Fruit fly (Drosophila melanogaster): ENCODE data around the gene CG11570.

dm6 chr3L:11966104-11966503 is 8.5 kb upstream of the CG11570 start, which contains the start of gene prc:
- TF ChIP-seq Dbx (GFP tag; IDR thresholded peaks at IDR 0.05) (no peak), Dll (GFP tag; IDR thresholded peaks at IDR 0.05; ENCODE audit: partially characterized antibody) (no peak), CG13775 (GFP tag; optimal IDR thresholded peaks at IDR 0.05) (no peak), sc (optimal IDR thresholded peaks at IDR 0.05) (no peak), sc (GFP tag; optimal IDR thresholded peaks at IDR 0.05) (no peak), Eip74EF (GFP tag; optimal IDR thresholded peaks at IDR 0.05) (no peak), CG12236 (GFP tag; optimal IDR thresholded peaks at IDR 0.05) (no peak), CG6813 (GFP tag; optimal IDR thresholded peaks at IDR 0.05) (no peak), grn (GFP tag; optimal IDR thresholded peaks at IDR 0.05) (no peak), cad (GFP tag; optimal IDR thresholded peaks at IDR 0.05) (no peak), CG12659 (GFP tag; optimal IDR thresholded peaks at IDR 0.05) (no peak), Dip3 (GFP tag; optimal IDR thresholded peaks at IDR 0.05) (no peak), fd3F (GFP tag; optimal IDR thresholded peaks at IDR 0.05) (no peak)

All from whole organism, embryonic.